Fruit fly (Drosophila melanogaster) whole organism, embryonic: Measurements from ENCODE around the gene CG32847.

Experiments used
- Atf6 ChIP-seq: fragments of 200-800 bp; sonication (Bioruptor generic); IDR thresholded peaks from 2 replicates; pipeline ENCODE4 v1.3.6; 2022; ENCODE audit warnings: missing biosample characterization, missing genetic modification characterization
- Bgb ChIP-seq: fragments of 200-800 bp; sonication (Bioruptor generic); IDR thresholded peaks from 2 replicates; pipeline ENCODE4 v1.3.6; 2022; ENCODE audit warnings: missing biosample characterization, missing genetic modification characterization; ENCODE audit not compliant: partially characterized antibody
- BtbVII ChIP-seq: fragments of 200-800 bp; sonication (Bioruptor generic); optimal IDR thresholded peaks from 3 replicates; lab custom pipeline; 2017; ENCODE audit warnings: missing biosample characterization, mild to moderate bottlenecking, missing genetic modification characterization
- CG10654 ChIP-seq: fragments of 200-800 bp; sonication (Bioruptor generic); optimal IDR thresholded peaks from 2 replicates; lab custom pipeline; 2016; ENCODE audit warnings: missing biosample characterization, missing genetic modification characterization
- CG12744 ChIP-seq: fragments of 200-800 bp; sonication (Bioruptor generic); optimal IDR thresholded peaks from 2 replicates; lab custom pipeline; 2016; ENCODE audit warnings: missing biosample characterization, missing genetic modification characterization
- CG13287 ChIP-seq: fragments of 200-800 bp; sonication (Bioruptor generic); IDR thresholded peaks from 2 replicates; pipeline ENCODE4 v1.3.6; 2022; ENCODE audit warnings: missing biosample characterization, missing genetic modification characterization; ENCODE audit not compliant: partially characterized antibody
- CG15479 ChIP-seq: fragments of 200-800 bp; sonication (Bioruptor generic); optimal IDR thresholded peaks from 3 replicates; lab custom pipeline; 2019; ENCODE audit warnings: missing biosample characterization, mild to moderate bottlenecking, missing genetic modification characterization, moderate library complexity
- CG18262 ChIP-seq: fragments of 200-800 bp; optimal IDR thresholded peaks from 3 replicates; lab custom pipeline; 2019; ENCODE audit warnings: missing biosample characterization, mild to moderate bottlenecking, missing genetic modification characterization, moderate library complexity
- CG3163 ChIP-seq: fragments of 200-800 bp; sonication (Bioruptor generic); optimal IDR thresholded peaks from 3 replicates; lab custom pipeline; 2016; ENCODE audit warnings: missing biosample characterization, missing genetic modification characterization
- CG34224 ChIP-seq: fragments of 200-800 bp; sonication (Bioruptor generic); IDR thresholded peaks from 3 replicates; pipeline ENCODE4 v1.3.6; 2022; ENCODE audit warnings: missing biosample characterization, missing genetic modification characterization; ENCODE audit not compliant: partially characterized antibody
- CG34422 ChIP-seq: fragments of 200-800 bp; sonication (Bioruptor generic); IDR thresholded peaks from 3 replicates; pipeline ENCODE4 v1.3.6; 2022; ENCODE audit warnings: missing biosample characterization, missing genetic modification characterization
- CG4617 ChIP-seq: fragments of 200-800 bp; sonication (Bioruptor generic); optimal IDR thresholded peaks from 3 replicates; lab custom pipeline; 2016; ENCODE audit warnings: missing biosample characterization, missing genetic modification characterization, borderline replicate concordance
- CG6254 ChIP-seq: fragments of 200-800 bp; sonication (Bioruptor generic); optimal IDR thresholded peaks from 3 replicates; lab custom pipeline; 2017; ENCODE audit warnings: mild to moderate bottlenecking, missing biosample characterization, missing genetic modification reagents, missing genetic modification characterization
- CG7839 ChIP-seq: fragments of 200-800 bp; sonication (Bioruptor generic); optimal IDR thresholded peaks from 3 replicates; lab custom pipeline; 2018; ENCODE audit warnings: missing biosample characterization, mild to moderate bottlenecking, missing genetic modification characterization, moderate library complexity
- Dip3 ChIP-seq: fragments of 200-800 bp; sonication (Bioruptor generic); optimal IDR thresholded peaks from 3 replicates; lab custom pipeline; 2016; ENCODE audit warnings: missing biosample characterization, missing genetic modification characterization
- Drgx ChIP-seq: fragments of 200-800 bp; sonication (Bioruptor generic); IDR thresholded peaks from 2 replicates; pipeline ENCODE4 v1.3.6; 2022; ENCODE audit warnings: missing biosample characterization, missing genetic modification characterization
- HLH54F ChIP-seq: fragments of 200-800 bp; sonication (Bioruptor generic); optimal IDR thresholded peaks from 3 replicates; lab custom pipeline; 2016; ENCODE audit warnings: missing biosample characterization, missing genetic modification characterization
- Hr78 ChIP-seq, 2 experiments: fragments of 200-800 bp in 1 of 2; fragments of >200 bp in 1 of 2; sonication (Bioruptor generic) in 1 of 2; optimal IDR thresholded peaks; 2 replicates each; lab custom pipeline; 2017 to 2019; ENCODE audit warnings: missing biosample characterization in 2 of 2, missing genetic modification characterization in 2 of 2, mild to moderate bottlenecking in 1 of 2, moderate library complexity in 1 of 2
- NC2α ChIP-seq: fragments of 200-800 bp; sonication (Bioruptor generic); optimal IDR thresholded peaks from 2 replicates; lab custom pipeline; 2016; ENCODE audit warnings: missing biosample characterization, missing genetic modification characterization
- NFAT ChIP-seq: fragments of 200-800 bp; sonication (Bioruptor generic); IDR thresholded peaks from 2 replicates; pipeline ENCODE4 v1.3.6; 2022; ENCODE audit warnings: missing biosample characterization, missing genetic modification characterization
- Side ChIP-seq: fragments of 200-800 bp; sonication (Bioruptor generic); optimal IDR thresholded peaks from 2 replicates; lab custom pipeline; 2016; ENCODE audit warnings: missing biosample characterization, missing genetic modification characterization
- Trl ChIP-seq, 3 experiments: fragments of >200 bp in 2 of 3; fragments of 200-800 bp in 1 of 3; sonication (Bioruptor generic) in 1 of 3; optimal IDR thresholded peaks; 2 replicates in 1 of 3; 3 replicates in 2 of 3; lab custom pipeline; 2016 to 2017; ENCODE audit warnings: missing biosample characterization in 1 of 3, missing genetic modification characterization in 1 of 3
- ac ChIP-seq: fragments of 200-800 bp; sonication (Bioruptor generic); optimal IDR thresholded peaks from 3 replicates; lab custom pipeline; 2017; ENCODE audit warnings: missing biosample characterization, mild to moderate bottlenecking, missing genetic modification characterization
- al ChIP-seq: fragments of 200-800 bp; sonication (Bioruptor generic); IDR thresholded peaks from 2 replicates; pipeline ENCODE4 v1.3.6; 2022; ENCODE audit warnings: missing biosample characterization, missing genetic modification characterization
- amos ChIP-seq: fragments of 200-800 bp; sonication (Bioruptor generic); IDR thresholded peaks from 2 replicates; pipeline ENCODE4 v1.3.6; 2022; ENCODE audit warnings: missing biosample characterization, missing genetic modification characterization; ENCODE audit not compliant: partially characterized antibody
- dmrt11E ChIP-seq: fragments of 200-800 bp; sonication (Bioruptor generic); optimal IDR thresholded peaks from 3 replicates; lab custom pipeline; 2018; ENCODE audit warnings: missing biosample characterization, mild to moderate bottlenecking, missing genetic modification characterization, moderate library complexity
- eve ChIP-seq, 2 experiments: fragments of >200 bp; optimal IDR thresholded peaks; 2 replicates each; lab custom pipeline; 2017; ENCODE audit warnings: missing biosample characterization in 2 of 2, missing genetic modification characterization in 2 of 2
- ewg ChIP-seq: fragments of 200-800 bp; sonication (Bioruptor generic); optimal IDR thresholded peaks from 3 replicates; lab custom pipeline; 2017; ENCODE audit warnings: mild to moderate bottlenecking, missing biosample characterization, missing genetic modification reagents, missing genetic modification characterization
- eyg ChIP-seq: fragments of 200-800 bp; sonication (Bioruptor generic); optimal IDR thresholded peaks from 3 replicates; lab custom pipeline; 2016; ENCODE audit warnings: missing biosample characterization, missing genetic modification characterization
- gcm ChIP-seq: fragments of 200-800 bp; sonication (Bioruptor generic); optimal IDR thresholded peaks from 2 replicates; lab custom pipeline; 2019; ENCODE audit warnings: missing biosample characterization, mild to moderate bottlenecking, missing genetic modification characterization, moderate library complexity
- ken ChIP-seq: fragments of 200-800 bp; sonication (Bioruptor generic); IDR thresholded peaks from 3 replicates; pipeline ENCODE4 v1.3.6; 2022; ENCODE audit warnings: missing biosample characterization, missing genetic modification characterization
- lola ChIP-seq, 3 experiments: fragments of >200 bp in 2 of 3; fragments of 200-800 bp in 1 of 3; sonication (Bioruptor generic) in 1 of 3; optimal IDR thresholded peaks; 2 replicates each; lab custom pipeline; 2017 to 2019; ENCODE audit warnings: missing biosample characterization in 3 of 3, missing genetic modification characterization in 3 of 3, mild to moderate bottlenecking in 1 of 3, moderate library complexity in 1 of 3
- onecut ChIP-seq: fragments of 200-800 bp; sonication (Bioruptor generic); IDR thresholded peaks from 2 replicates; pipeline ENCODE4 v1.3.6; 2022; ENCODE audit warnings: missing biosample characterization, missing genetic modification characterization
- pum ChIP-seq: fragments of 200-800 bp; sonication (Bioruptor generic); optimal IDR thresholded peaks from 2 replicates; lab custom pipeline; 2016; ENCODE audit warnings: missing biosample characterization, missing genetic modification characterization
- sens ChIP-seq: fragments of 200-800 bp; sonication (Bioruptor generic); peaks from one replicate; lab custom pipeline; 2016; ENCODE audit warnings: missing biosample characterization, missing genetic modification characterization
- sqz ChIP-seq: fragments of 200-800 bp; sonication (Bioruptor generic); optimal IDR thresholded peaks from 3 replicates; lab custom pipeline; 2018; ENCODE audit warnings: missing biosample characterization, mild to moderate bottlenecking, missing genetic modification characterization
- vvl ChIP-seq: fragments of 200-800 bp; sonication (Bioruptor generic); IDR thresholded peaks from 2 replicates; pipeline ENCODE4 v1.3.6; 2022; ENCODE audit warnings: missing biosample characterization, missing genetic modification characterization

CG32847 gene

dm6 chr3L:15125077-15125652, 3.8 kb downstream of the CG32847 start, which contains the start of gene CG16959 (continued):
- TF ChIP-seq eve (GFP tag; optimal IDR thresholded peaks at IDR 0.05; lab: Kevin White, UChicago) (no peak), CG15479 (GFP tag; lab: Kevin White, UChicago) (peak; percentile 55), Trl (optimal IDR thresholded peaks at IDR 0.05; lab: Kevin White, UChicago) (peak; percentile 50 to 55), Trl (GFP tag; optimal IDR thresholded peaks at IDR 0.05; lab: Kevin White, UChicago) (no peak), amos (GFP tag; lab: Robert Waterston, UW) (peak; percentile 30; the same call in 1 of the 2 replicates), CG3163 (GFP tag; lab: Kevin White, UChicago) (peak; percentile 71), Bgb (peak; percentile 27; the same call in 1 of the 2 replicates), Hr78 (GFP tag; optimal IDR thresholded peaks at IDR 0.05; lab: Kevin White, UChicago) (peak in 1 of 2 experiments; percentile 64), Atf6 (peak; percentile 43; the same call in 1 of the 2 replicates), NC2α (GFP tag; lab: Kevin White, UChicago) (no peak), CG34224 (peak; percentile 30; the same call in 1 of the 3 replicates), CG13287 (GFP tag; lab: Robert Waterston, UW) (peak; percentile 50; the same call in 1 of the 2 replicates)

DNA sequence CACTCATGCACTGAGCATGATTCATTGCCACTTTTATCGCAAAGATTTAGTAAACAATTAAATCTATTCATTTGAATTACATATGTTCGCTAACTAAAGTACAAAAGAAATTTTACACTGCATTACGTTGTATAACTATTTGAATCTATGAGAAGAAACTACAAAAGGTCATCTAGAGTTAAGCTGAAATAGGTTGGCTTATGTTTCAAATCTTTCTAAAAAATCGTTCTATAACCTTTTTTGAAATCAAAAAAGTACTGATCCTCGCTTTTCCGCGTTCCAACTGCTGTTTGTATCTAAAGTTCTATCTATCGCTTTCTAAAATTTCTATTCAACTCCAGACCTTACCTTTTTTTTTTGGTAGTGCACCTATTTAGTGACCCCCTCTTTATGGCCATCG, 4.3 kb downstream of the CG32847 start:
- TF ChIP-seq gcm (GFP tag; lab: Kevin White, UChicago), result no peak
- no peak for TF ChIP-seq onecut
- no peak for TF ChIP-seq CG7839 (tag; lab: Kevin White, UChicago)
- no peak for TF ChIP-seq CG4617
- no peak for TF ChIP-seq CG34422 (GFP tag; lab: Robert Waterston, UW)
- no peak for TF ChIP-seq HLH54F
- TF ChIP-seq CG6254 (GFP tag; lab: Kevin White, UChicago), result no peak
- no peak for TF ChIP-seq CG12744 (GFP tag; lab: Kevin White, UChicago)
- no peak for TF ChIP-seq eyg (GFP tag; lab: Kevin White, UChicago)
- TF ChIP-seq BtbVII (GFP tag; lab: Kevin White, UChicago), result no peak
- TF ChIP-seq NFAT, result no peak
- TF ChIP-seq lola (GFP tag; optimal IDR thresholded peaks at IDR 0.05; lab: Kevin White, UChicago), result peak in 1 of 3 experiments; percentile 24
- TF ChIP-seq sens (GFP tag; lab: Kevin White, UChicago), result peak; percentile 82
- no peak for TF ChIP-seq pum (GFP tag; lab: Kevin White, UChicago)
- peak in 1 of 2 experiments; percentile 0 for TF ChIP-seq Hr78 (GFP tag; optimal IDR thresholded peaks at IDR 0.05; lab: Kevin White, UChicago)
- TF ChIP-seq dmrt11E (tag; lab: Kevin White, UChicago), result peak; percentile 2
- TF ChIP-seq al (GFP tag; lab: Robert Waterston, UW), result no peak

DNA sequence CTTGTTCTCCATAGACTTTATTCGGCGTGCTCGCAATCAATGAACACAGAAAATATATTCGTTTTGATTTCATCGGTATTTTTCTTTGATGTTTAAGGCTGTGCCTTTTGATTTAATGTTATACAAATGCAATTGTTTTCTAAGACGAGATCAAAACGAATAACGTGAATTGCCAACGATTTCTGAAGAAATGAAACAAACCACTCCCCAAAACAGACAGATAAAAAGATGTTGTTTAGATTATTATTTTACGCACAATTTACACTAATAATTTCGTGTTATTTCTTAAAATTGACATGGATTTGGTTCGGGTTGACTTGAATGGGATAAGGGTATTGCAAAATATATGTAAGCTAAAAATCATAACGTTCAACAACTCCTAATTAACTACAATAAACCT, 9.9 kb downstream of the CG32847 start, which contains the start of gene CG13457:
Gene CG13457 (minus strand): TSS at position 101 of the 400 bp plus-strand sequence.
- TF ChIP-seq vvl (GFP tag; lab: Robert Waterston, UW) (no peak), ac (no peak), BtbVII (GFP tag; lab: Kevin White, UChicago) (no peak), ken (no peak), ewg (GFP tag; lab: Kevin White, UChicago) (no peak), NC2α (GFP tag; lab: Kevin White, UChicago) (no peak), Dip3 (GFP tag; lab: Kevin White, UChicago) (no peak), sqz (no peak), Side (GFP tag; lab: Kevin White, UChicago) (no peak), Drgx (GFP tag; lab: Robert Waterston, UW) (no peak), CG10654 (GFP tag; lab: Kevin White, UChicago) (no peak), CG18262 (tag; lab: Kevin White, UChicago) (no peak)
